Fruit fly (Drosophila melanogaster) whole organism, adult: Measurements from ENCODE around the gene GstT4.

Experiments
- Crg-1 ChIP-seq: fragments of 200-800 bp; sonication (Bioruptor generic); optimal IDR thresholded peaks from 2 replicates; lab custom pipeline; 2016; ENCODE audit warnings: missing biosample characterization, missing genetic modification characterization
- pad ChIP-seq: fragments of 200-800 bp; sonication (Bioruptor generic); optimal IDR thresholded peaks from 3 replicates; lab custom pipeline; 2017; ENCODE audit warnings: missing biosample characterization, missing genetic modification characterization, mild to moderate bottlenecking, moderate library complexity, missing genetic modification reagents
- toe ChIP-seq: fragments of 200-800 bp; sonication (Bioruptor generic); optimal IDR thresholded peaks from 2 replicates; lab custom pipeline; 2016; ENCODE audit warnings: missing biosample characterization, missing genetic modification characterization

dm6 chrX:13396378-13397099 is 8.0 kb upstream of the GstT4 start, which contains the start of gene Bcat:
- TF ChIP-seq Crg-1 (GFP tag; lab: Kevin White, UChicago) (no peak), pad (peak; percentile 40), toe (GFP tag; lab: Kevin White, UChicago) (no peak)
